Fruit fly (Drosophila melanogaster): ENCODE results near the gene alpha-Est8.

The alpha-Est8 gene

dm6 chr3R:7522266-7522955 is 6.9 kb upstream of the alpha-Est8 start:
- no peak for TF ChIP-seq Dll (optimal IDR thresholded peaks at IDR 0.05)
- TF ChIP-seq CG8478 (optimal IDR thresholded peaks at IDR 0.05) = no peak
- no peak for TF ChIP-seq EcR (GFP tag; optimal IDR thresholded peaks at IDR 0.05)
- no peak for TF ChIP-seq usp (GFP tag; optimal IDR thresholded peaks at IDR 0.05)
- TF ChIP-seq pan (optimal IDR thresholded peaks at IDR 0.05) = no peak
- no peak for TF ChIP-seq psq (optimal IDR thresholded peaks at IDR 0.05)

DNA sequence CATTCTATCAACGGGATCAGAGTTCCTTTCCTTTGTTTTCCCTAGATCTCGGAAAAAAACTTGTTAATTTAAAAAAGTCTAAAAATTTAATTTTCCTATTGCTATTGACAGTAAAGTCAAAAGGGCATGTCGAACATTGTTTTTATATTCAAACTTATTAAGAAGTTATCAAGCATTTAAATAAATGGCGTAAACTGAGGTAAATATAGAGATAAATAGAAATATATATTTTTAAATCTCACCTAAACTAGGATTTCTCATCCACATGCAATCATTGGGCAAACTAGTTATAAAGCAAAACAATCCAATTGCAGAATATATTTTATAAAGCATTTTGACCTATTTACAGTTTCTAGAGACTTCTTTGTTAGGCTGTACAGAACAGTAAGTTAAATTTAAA is 3.9 kb upstream of the alpha-Est8 start, which contains the start of gene Ubc84D:
Ubc84D (minus strand) TSS at position 101 of the 400 bp plus-strand sequence.
- TF ChIP-seq psq (optimal IDR thresholded peaks at IDR 0.05) (no peak), pan (optimal IDR thresholded peaks at IDR 0.05) (no peak)

DNA sequence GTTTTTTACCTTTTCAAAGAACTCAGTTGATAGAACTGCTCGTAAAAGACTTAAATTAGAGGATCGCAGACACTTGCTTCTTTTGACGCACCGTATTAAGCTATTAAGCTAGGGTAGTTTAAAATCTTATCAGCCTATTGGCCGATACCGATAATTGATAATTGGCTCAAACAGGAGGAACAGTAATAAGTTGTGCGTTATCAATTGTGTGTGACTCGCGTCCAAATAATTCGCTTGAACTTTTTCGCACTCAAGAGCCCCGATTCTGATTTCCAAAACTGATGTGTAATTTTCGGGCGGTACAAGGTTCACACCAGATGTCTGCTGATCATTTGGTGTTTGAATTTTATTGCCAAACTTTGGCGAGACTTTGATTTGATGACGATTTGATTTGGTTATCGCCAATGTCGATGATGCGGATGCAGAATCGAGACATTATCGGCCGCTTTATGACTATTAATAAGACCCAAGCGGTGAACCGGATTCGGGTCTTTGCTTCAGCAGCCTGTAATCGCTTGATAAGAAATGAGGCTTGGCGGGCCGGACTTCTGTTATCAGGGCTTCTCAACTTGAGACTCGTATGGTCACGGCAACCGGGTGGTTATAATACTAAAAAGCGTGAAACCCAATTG is 1.1 kb downstream of the alpha-Est8 start:
- TF ChIP-seq Dll (optimal IDR thresholded peaks at IDR 0.05) = no peak
- no peak for TF ChIP-seq psq (optimal IDR thresholded peaks at IDR 0.05)
- TF ChIP-seq EcR (GFP tag; optimal IDR thresholded peaks at IDR 0.05) = no peak
- TF ChIP-seq usp (GFP tag; optimal IDR thresholded peaks at IDR 0.05) = no peak
- TF ChIP-seq pan (optimal IDR thresholded peaks at IDR 0.05) = no peak
- no peak for TF ChIP-seq CG8478 (optimal IDR thresholded peaks at IDR 0.05)

DNA sequence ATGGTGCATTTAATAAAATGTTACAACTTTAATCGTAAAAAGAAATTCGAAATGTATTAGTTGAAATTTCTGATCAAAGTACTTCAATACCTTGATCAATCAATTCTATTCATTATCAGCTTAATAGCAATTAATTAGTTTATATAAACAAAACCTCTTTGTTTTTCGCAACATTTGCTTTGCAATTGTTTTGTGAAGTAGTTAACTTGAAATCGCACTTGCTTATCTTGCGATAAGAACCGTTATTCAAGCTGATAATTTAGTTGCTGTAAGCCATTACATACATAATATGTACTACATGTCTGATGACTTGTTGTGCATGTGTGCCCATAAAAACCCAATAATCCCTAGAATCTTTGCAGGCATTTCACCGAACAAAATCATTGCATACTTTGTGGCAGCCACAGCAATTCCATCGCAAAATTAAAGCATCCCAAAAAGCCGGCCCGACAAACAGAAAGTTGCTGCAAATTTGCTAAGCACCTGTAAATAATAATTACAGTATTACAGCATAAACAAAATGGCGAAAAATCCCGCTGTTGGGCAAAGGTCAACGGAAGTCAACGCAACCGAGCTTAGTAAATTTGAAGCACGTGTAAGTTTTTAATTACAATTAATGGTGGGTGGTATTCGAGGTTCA is 7.2 kb downstream of the alpha-Est8 start:
- TF ChIP-seq Dll (optimal IDR thresholded peaks at IDR 0.05) (no peak), pan (optimal IDR thresholded peaks at IDR 0.05) (no peak), EcR (GFP tag; optimal IDR thresholded peaks at IDR 0.05) (no peak), psq (optimal IDR thresholded peaks at IDR 0.05) (no peak), CG8478 (optimal IDR thresholded peaks at IDR 0.05) (no peak)

dm6 chr3R:7506314-7506988 is 9.0 kb downstream of the alpha-Est8 start:
- TF ChIP-seq CG8478 (optimal IDR thresholded peaks at IDR 0.05) (no peak), pan (optimal IDR thresholded peaks at IDR 0.05) (no peak), Dll (optimal IDR thresholded peaks at IDR 0.05) (no peak), psq (optimal IDR thresholded peaks at IDR 0.05) (no peak), EcR (GFP tag; optimal IDR thresholded peaks at IDR 0.05) (no peak), usp (GFP tag; optimal IDR thresholded peaks at IDR 0.05) (no peak)

DNA sequence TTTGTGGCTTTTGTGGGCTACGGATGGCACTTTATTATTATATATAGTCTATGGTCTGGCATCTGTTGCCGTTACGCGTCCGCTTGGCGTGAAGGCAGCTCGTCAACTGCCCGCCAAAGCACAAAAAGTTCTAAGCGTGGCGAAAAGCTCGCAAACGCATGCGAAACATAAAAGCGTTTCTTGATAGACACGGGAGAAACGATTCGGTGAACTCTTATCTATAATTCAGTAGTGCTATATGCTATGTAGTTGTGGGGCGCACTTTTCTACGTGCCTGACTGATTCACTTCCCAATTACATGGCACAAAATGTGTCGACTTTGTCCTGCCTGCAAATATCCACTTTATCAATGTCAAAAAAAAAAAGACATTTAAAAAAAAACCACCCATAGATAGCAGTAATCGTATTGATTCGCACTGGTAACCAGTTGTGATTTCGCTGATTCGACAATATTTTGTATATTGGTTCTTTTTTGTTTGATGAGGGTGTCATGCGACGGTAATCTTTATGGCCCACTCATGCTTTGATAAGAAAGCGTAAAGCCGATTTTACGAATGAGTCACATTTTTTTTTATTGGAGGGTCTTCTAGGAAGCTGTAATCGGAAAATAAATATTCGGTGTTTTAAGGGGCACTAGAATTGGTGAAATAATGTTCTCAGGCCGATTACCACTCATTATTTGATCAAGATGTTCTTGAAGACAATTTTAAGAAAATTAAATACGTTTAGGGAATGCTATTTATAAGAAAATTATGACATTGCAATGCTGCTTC is 10.3 kb downstream of the alpha-Est8 start, which contains the start of gene alpha-Est9:
alpha-Est9 (minus strand) TSS at position 110 of the 773 bp plus-strand sequence.
- TF ChIP-seq EcR (GFP tag; optimal IDR thresholded peaks at IDR 0.05) (no peak), psq (optimal IDR thresholded peaks at IDR 0.05) (no peak), CG8478 (optimal IDR thresholded peaks at IDR 0.05) (no peak), usp (GFP tag; optimal IDR thresholded peaks at IDR 0.05) (no peak), Dll (optimal IDR thresholded peaks at IDR 0.05) (no peak), pan (optimal IDR thresholded peaks at IDR 0.05) (no peak)

dm6 chr3R:7503216-7503615 is 12.3 kb downstream of the alpha-Est8 start:
- TF ChIP-seq CG8478 (optimal IDR thresholded peaks at IDR 0.05) = no peak
- TF ChIP-seq psq (optimal IDR thresholded peaks at IDR 0.05) = no peak
- no peak for TF ChIP-seq pan (optimal IDR thresholded peaks at IDR 0.05)
- no peak for TF ChIP-seq usp (GFP tag; optimal IDR thresholded peaks at IDR 0.05)
- TF ChIP-seq EcR (GFP tag; optimal IDR thresholded peaks at IDR 0.05) = no peak
- TF ChIP-seq Dll (optimal IDR thresholded peaks at IDR 0.05) = no peak

DNA sequence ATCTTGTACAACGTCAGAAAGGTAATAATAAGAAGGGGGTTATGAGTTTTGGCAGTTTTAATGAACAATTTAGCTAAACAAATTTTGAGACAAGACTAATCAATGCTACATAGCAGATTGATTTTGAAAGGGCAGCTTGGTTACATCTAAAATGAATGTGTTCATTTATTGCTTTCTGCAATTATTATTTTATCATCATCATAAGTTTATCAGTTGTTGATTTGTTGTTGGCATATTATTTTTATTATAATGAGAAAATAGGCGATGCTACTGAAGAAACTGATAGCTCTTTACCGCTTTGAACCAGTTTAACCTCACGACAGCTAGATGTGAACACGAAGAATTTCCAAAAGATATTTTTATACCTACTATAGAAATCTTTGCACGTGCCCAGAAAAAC is 13.2 kb downstream of the alpha-Est8 start, which contains the start of gene Mics1:
Mics1 (minus strand) TSS at position 101 of the 400 bp plus-strand sequence.
- no peak for TF ChIP-seq psq (optimal IDR thresholded peaks at IDR 0.05)
- no peak for TF ChIP-seq CG8478 (optimal IDR thresholded peaks at IDR 0.05)
- no peak for TF ChIP-seq EcR (GFP tag; optimal IDR thresholded peaks at IDR 0.05)
- TF ChIP-seq Dll (optimal IDR thresholded peaks at IDR 0.05) = no peak
- no peak for TF ChIP-seq pan (optimal IDR thresholded peaks at IDR 0.05)
- TF ChIP-seq usp (GFP tag; optimal IDR thresholded peaks at IDR 0.05) = no peak

DNA sequence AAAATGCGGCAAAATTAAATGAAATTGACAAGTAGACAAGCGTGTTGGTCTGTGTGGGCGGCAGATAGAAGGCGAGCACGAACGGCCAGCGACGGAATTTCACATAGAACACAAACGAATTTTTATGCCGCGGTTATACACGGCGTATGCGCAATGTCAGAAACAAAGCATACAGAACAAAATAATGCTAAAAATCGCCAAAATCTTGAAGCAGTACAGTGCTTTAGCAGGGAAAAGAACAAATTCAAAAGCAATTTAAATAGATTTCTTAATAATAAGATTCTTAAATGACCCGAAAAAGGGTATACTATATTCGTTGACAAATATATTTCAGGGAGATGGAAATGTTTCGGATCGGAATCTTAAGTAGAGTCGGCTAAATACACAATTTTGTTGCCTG is 15.0 kb downstream of the alpha-Est8 start:
- no peak for TF ChIP-seq CG8478 (optimal IDR thresholded peaks at IDR 0.05)
- TF ChIP-seq Dll (optimal IDR thresholded peaks at IDR 0.05) = no peak
- TF ChIP-seq EcR (GFP tag; optimal IDR thresholded peaks at IDR 0.05) = no peak
- no peak for TF ChIP-seq psq (optimal IDR thresholded peaks at IDR 0.05)
- no peak for TF ChIP-seq pan (optimal IDR thresholded peaks at IDR 0.05)
- no peak for TF ChIP-seq usp (GFP tag; optimal IDR thresholded peaks at IDR 0.05)

DNA sequence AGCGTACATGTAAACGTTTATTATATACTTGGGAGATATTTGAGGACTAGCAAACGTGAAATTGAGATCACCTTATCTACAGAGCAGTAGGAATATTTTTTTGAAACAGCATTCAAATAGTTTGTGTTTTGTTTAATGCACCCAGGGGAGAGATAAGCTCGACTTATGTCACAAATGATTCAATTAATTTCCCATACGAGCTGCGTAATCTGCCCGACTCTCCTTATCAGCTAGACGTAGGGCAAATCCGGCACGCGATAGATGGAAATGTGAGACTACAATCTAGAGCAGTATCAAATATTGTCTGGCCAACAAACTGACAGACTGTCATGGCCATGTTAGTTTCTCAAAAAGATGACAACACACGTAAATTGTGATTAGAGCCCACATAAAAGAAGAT is 16.0 kb downstream of the alpha-Est8 start:
- TF ChIP-seq pan (optimal IDR thresholded peaks at IDR 0.05) (no peak), Dll (optimal IDR thresholded peaks at IDR 0.05) (no peak), CG8478 (optimal IDR thresholded peaks at IDR 0.05) (no peak), usp (GFP tag; optimal IDR thresholded peaks at IDR 0.05) (no peak), EcR (GFP tag; optimal IDR thresholded peaks at IDR 0.05) (no peak)

dm6 chr3R:7497488-7497887 is 18.0 kb downstream of the alpha-Est8 start:
- TF ChIP-seq usp (GFP tag; optimal IDR thresholded peaks at IDR 0.05) (no peak), EcR (GFP tag; optimal IDR thresholded peaks at IDR 0.05) (no peak), psq (optimal IDR thresholded peaks at IDR 0.05) (no peak), CG8478 (optimal IDR thresholded peaks at IDR 0.05) (no peak), Dll (optimal IDR thresholded peaks at IDR 0.05) (no peak), pan (optimal IDR thresholded peaks at IDR 0.05) (no peak)
